Fruit fly (Drosophila melanogaster): Measurements from ENCODE around the gene CG44002.

The CG44002 gene

DNA sequence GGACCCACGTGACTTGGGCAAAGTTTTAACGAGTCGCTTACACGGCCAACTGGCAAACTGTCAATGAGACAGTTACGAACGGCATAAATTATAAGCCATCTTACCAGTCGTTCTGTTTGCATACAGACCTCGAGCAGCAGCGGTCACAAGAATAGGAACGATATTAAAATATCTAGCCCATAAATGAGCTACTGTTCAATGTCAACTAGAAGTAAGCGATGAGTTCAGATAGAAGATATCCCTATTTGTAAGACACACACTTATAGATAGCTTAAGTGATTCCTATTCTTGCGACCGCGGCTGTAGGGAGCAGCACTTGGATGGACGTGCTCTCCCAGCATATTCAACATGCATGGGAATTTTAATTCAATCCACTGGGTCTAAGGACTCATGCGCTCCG lies 18.0 kb upstream of the CG44002 start (continued):
- TF ChIP-seq Doc3 (GFP tag; IDR thresholded peaks at IDR 0.05; ENCODE audit: partially characterized antibody) (no peak), CG6254 (GFP tag; optimal IDR thresholded peaks at IDR 0.05) (no peak), CG5953 (GFP tag; IDR thresholded peaks at IDR 0.05) (0 out of 2 replicates have a peak, but pooled peaks have one; percentile 15), dysf (GFP tag; IDR thresholded peaks at IDR 0.05) (peak; percentile 31; the same call in 1 of the 3 replicates), stc (GFP tag; IDR thresholded peaks at IDR 0.05) (no peak), HHEX (GFP tag; optimal IDR thresholded peaks at IDR 0.05) (no peak), ken (GFP tag; IDR thresholded peaks at IDR 0.05) (no peak), dmrt99B (tag; optimal IDR thresholded peaks at IDR 0.05) (peak; percentile 22), CG7372 (GFP tag; IDR thresholded peaks at IDR 0.05) (no peak), ttk (GFP tag; IDR thresholded peaks at IDR 0.05) (peak; percentile 58; the same call in 1 of the 2 replicates), CG15514 (GFP tag; optimal IDR thresholded peaks at IDR 0.05) (no peak), CkIIα-i1 (GFP tag; IDR thresholded peaks at IDR 0.05) (no peak), CG12071 (GFP tag; optimal IDR thresholded peaks at IDR 0.05) (peak; percentile 21), H2.0 (GFP tag; IDR thresholded peaks at IDR 0.05) (peak; percentile 41; the same call in 1 of the 2 replicates), CG11504 (tag; optimal IDR thresholded peaks at IDR 0.05) (peak; percentile 36), CG3407 (GFP tag; optimal IDR thresholded peaks at IDR 0.05) (no peak), CG10959 (GFP tag; IDR thresholded peaks at IDR 0.05) (no peak), CG31441 (GFP tag; IDR thresholded peaks at IDR 0.05) (no peak), Dfd (GFP tag; optimal IDR thresholded peaks at IDR 0.05) (no peak), danr (GFP tag; IDR thresholded peaks at IDR 0.05) (no peak), lab (GFP tag; optimal IDR thresholded peaks at IDR 0.05) (peak; percentile 39), prd (optimal IDR thresholded peaks at IDR 0.05) (peak in 1 of 2 experiments; percentile 7), prd (GFP tag; IDR thresholded peaks at IDR 0.05) (peak; percentile 48; the same call in 2 of the 3 replicates), gem (tag; optimal IDR thresholded peaks at IDR 0.05) (peak; percentile 30), ci (GFP tag; IDR thresholded peaks at IDR 0.05) (0 out of 3 replicates have a peak, but pooled peaks have one; percentile 66), Sox102F (GFP tag; optimal IDR thresholded peaks at IDR 0.05) (peak; percentile 15), fru (optimal IDR thresholded peaks at IDR 0.05) (no peak), Hmr (GFP tag; optimal IDR thresholded peaks at IDR 0.05) (peak; percentile 17), tap (tag; optimal IDR thresholded peaks at IDR 0.05) (no peak), CG11398 (GFP tag; optimal IDR thresholded peaks at IDR 0.05) (no peak), sens-2 (GFP tag; IDR thresholded peaks at IDR 0.05) (no peak), CG4424 (GFP tag; optimal IDR thresholded peaks at IDR 0.05) (peak; percentile 17), Bdp1 (GFP tag; optimal IDR thresholded peaks at IDR 0.05) (no peak), ash1 (GFP tag; optimal IDR thresholded peaks at IDR 0.05) (no peak), zfh2 (GFP tag; optimal IDR thresholded peaks at IDR 0.05) (no peak), lov (optimal IDR thresholded peaks at IDR 0.05) (no peak), lov (GFP tag; IDR thresholded peaks at IDR 0.05) (0 out of 3 replicates have a peak, but pooled peaks have one; percentile 12), sisA (GFP tag; IDR thresholded peaks at IDR 0.05) (peak; percentile 32; the same call in 1 of the 2 replicates), HLHmδ (GFP tag; optimal IDR thresholded peaks at IDR 0.05) (no peak), CG10366 (GFP tag; IDR thresholded peaks at IDR 0.05) (peak; percentile 35), fd96Cb (tag; optimal IDR thresholded peaks at IDR 0.05) (peak; percentile 21), nmo (GFP tag; optimal IDR thresholded peaks at IDR 0.05) (peak; percentile 5), eve (GFP tag; optimal IDR thresholded peaks at IDR 0.05) (no peak), CG15073 (GFP tag; optimal IDR thresholded peaks at IDR 0.05) (no peak), CG17568 (GFP tag; optimal IDR thresholded peaks at IDR 0.05) (no peak), dimm (GFP tag; IDR thresholded peaks at IDR 0.05) (no peak), bsh (GFP tag; optimal IDR thresholded peaks at IDR 0.05) (no peak), Drgx (GFP tag; IDR thresholded peaks at IDR 0.05) (no peak), pb (GFP tag; optimal IDR thresholded peaks at IDR 0.05) (no peak), CG6689 (GFP tag; IDR thresholded peaks at IDR 0.05) (peak; percentile 49; the same call in 1 of the 2 replicates), ewg (GFP tag; optimal IDR thresholded peaks at IDR 0.05) (no peak), emc (GFP tag; optimal IDR thresholded peaks at IDR 0.05) (no peak)
